Worm (Caenorhabditis elegans): ENCODE measurements around the gene F52H2.5.

The F52H2.5 gene

DNA sequence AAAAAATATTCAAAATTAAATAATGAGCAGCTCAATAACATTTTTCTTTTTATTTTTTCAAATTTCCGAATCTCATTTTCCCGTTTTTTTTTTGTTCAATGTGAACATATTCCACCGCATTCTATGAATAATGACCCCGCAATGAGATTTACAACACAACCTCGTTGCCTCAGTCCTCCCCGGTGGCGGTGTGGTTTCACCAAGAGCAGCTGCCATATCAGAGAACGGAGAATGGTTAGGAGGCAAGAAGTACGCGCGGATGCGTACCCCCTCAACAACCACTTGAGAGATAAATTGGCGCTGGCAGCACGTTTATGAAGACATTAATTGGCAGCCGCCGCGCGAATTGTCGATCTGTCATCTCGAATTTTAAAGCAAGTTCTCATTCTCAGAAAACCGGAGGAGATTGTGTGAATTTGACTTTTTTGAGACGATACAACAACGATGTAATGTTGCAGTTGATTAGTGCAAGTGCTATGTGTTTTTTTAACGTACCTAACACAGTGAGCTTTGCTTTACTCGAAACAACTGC lies 46.1 kb downstream of the F52H2.5 start:
- TF ChIP-seq hmg-4 (GFP tag; optimal IDR thresholded peaks at IDR 0.05) (peak; percentile 39), tra-4 (tag; optimal IDR thresholded peaks at IDR 0.05) (no peak)

DNA sequence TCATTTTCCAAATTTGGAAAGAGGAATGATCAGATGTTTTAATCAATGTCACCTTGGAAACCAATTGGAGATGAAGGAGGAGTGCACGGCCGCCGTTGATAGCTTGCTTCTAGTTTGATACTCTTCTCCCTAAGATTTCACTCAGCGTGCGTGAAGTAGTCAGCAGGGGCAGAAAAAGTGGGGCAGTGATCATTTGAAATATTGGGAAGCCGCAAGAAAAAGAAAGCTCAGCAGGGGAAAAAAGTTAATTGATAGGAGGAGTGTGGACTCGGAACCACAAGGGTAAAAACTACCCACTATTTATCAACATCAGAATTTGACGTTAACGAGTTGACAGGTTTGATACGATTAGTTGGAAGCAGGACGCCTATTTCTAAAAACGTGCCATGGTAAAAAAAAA lies 51.4 kb downstream of the F52H2.5 start, which contains the start of gene K02E10.7:
TSS of gene K02E10.7 (minus strand) at position 101 of the 400 bp plus-strand sequence.
- TF ChIP-seq tra-4 (tag; optimal IDR thresholded peaks at IDR 0.05) (no peak), F13C5.2 (tag; optimal IDR thresholded peaks at IDR 0.05) (no peak), tbx-11 (GFP tag; IDR thresholded peaks at IDR 0.05) (no peak), flt-1 (GFP tag; IDR thresholded peaks at IDR 0.05) (no peak), ama-1 (optimal IDR thresholded peaks at IDR 0.05) (no peak), B0310.2 (tag; optimal IDR thresholded peaks at IDR 0.05) (no peak), ceh-36 (tag; optimal IDR thresholded peaks at IDR 0.05) (no peak), pes-1 (GFP tag; IDR thresholded peaks at IDR 0.05) (no peak), ceh-13 (GFP tag; optimal IDR thresholded peaks at IDR 0.05) (no peak), aly-1 (tag; optimal IDR thresholded peaks at IDR 0.05) (no peak), ets-7 (tag; optimal IDR thresholded peaks at IDR 0.05) (no peak), scrt-1 (GFP tag; IDR thresholded peaks at IDR 0.05) (no peak), sea-1 (GFP tag; conservative IDR thresholded peaks at IDR 0.05) (no peak), hnd-1 (tag; optimal IDR thresholded peaks at IDR 0.05) (no peak), hmg-4 (GFP tag; optimal IDR thresholded peaks at IDR 0.05) (no peak), hmbx-1 (tag; optimal IDR thresholded peaks at IDR 0.05) (no peak), tbx-37 (GFP tag; conservative IDR thresholded peaks at IDR 0.05) (no peak)
